Fruit fly (Drosophila melanogaster) whole organism, embryonic: Measurements from ENCODE around the gene CG42494.

Experiments
- Abd-B ChIP-seq: fragments of 200-800 bp; sonication (Bioruptor generic); optimal IDR thresholded peaks from 2 replicates; lab custom pipeline; 2018; ENCODE audit warnings: missing biosample characterization, mild to moderate bottlenecking, missing genetic modification characterization, moderate library complexity
- Asciz ChIP-seq: fragments of 200-800 bp; sonication (Bioruptor generic); optimal IDR thresholded peaks from 2 replicates; lab custom pipeline; 2017; ENCODE audit warnings: missing biosample characterization, mild to moderate bottlenecking, missing genetic modification characterization, missing genetic modification reagents
- Bgb ChIP-seq: fragments of 200-800 bp; sonication (Bioruptor generic); IDR thresholded peaks from 2 replicates; pipeline ENCODE4 v1.3.6; 2022; ENCODE audit warnings: missing biosample characterization, missing genetic modification characterization; ENCODE audit not compliant: partially characterized antibody
- CG10274 ChIP-seq: fragments of 200-800 bp; sonication (Bioruptor generic); optimal IDR thresholded peaks from 3 replicates; lab custom pipeline; 2017; ENCODE audit warnings: missing biosample characterization, mild to moderate bottlenecking, missing genetic modification characterization
- CG11093 ChIP-seq: fragments of 200-800 bp; sonication (Bioruptor generic); IDR thresholded peaks from 3 replicates; pipeline ENCODE4 v1.3.6; 2022; ENCODE audit warnings: missing biosample characterization, missing genetic modification characterization
- CG13123 ChIP-seq: fragments of 200-800 bp; sonication (Bioruptor generic); optimal IDR thresholded peaks from 2 replicates; lab custom pipeline; 2016; ENCODE audit warnings: missing biosample characterization, missing genetic modification characterization
- CG15514 ChIP-seq: fragments of 200-800 bp; sonication (Bioruptor generic); optimal IDR thresholded peaks from 3 replicates; lab custom pipeline; 2017; ENCODE audit warnings: missing biosample characterization, missing genetic modification characterization, mild to moderate bottlenecking, moderate library complexity, missing genetic modification reagents
- CG17359 ChIP-seq: fragments of 200-800 bp; sonication (Bioruptor generic); optimal IDR thresholded peaks from 3 replicates; lab custom pipeline; 2018; ENCODE audit warnings: missing biosample characterization, mild to moderate bottlenecking, missing genetic modification characterization, moderate library complexity
- CG17385 ChIP-seq: fragments of 200-800 bp; sonication (Bioruptor generic); optimal IDR thresholded peaks from 3 replicates; lab custom pipeline; 2018; ENCODE audit warnings: missing biosample characterization, mild to moderate bottlenecking, missing genetic modification characterization
- CG17612 ChIP-seq: fragments of 200-800 bp; sonication (Bioruptor generic); IDR thresholded peaks from 2 replicates; pipeline ENCODE4 v1.3.6; 2022; ENCODE audit warnings: missing biosample characterization, missing genetic modification characterization
- CG17829 ChIP-seq: fragments of 200-800 bp; optimal IDR thresholded peaks from 2 replicates; lab custom pipeline; 2019; ENCODE audit warnings: missing biosample characterization, mild to moderate bottlenecking, missing genetic modification characterization, moderate library complexity
- CG17912 ChIP-seq: fragments of 200-800 bp; sonication (Bioruptor generic); optimal IDR thresholded peaks from 2 replicates; lab custom pipeline; 2018; ENCODE audit warnings: missing biosample characterization, mild to moderate bottlenecking, missing genetic modification characterization
- CG30431 ChIP-seq: fragments of 200-800 bp; sonication (Bioruptor generic); optimal IDR thresholded peaks from 2 replicates; lab custom pipeline; 2017; ENCODE audit warnings: missing biosample characterization, missing genetic modification characterization
- CG34376 ChIP-seq: fragments of 200-800 bp; sonication (Bioruptor generic); optimal IDR thresholded peaks from 2 replicates; lab custom pipeline; 2018; ENCODE audit warnings: missing biosample characterization, mild to moderate bottlenecking, missing genetic modification characterization
- CG42726 ChIP-seq: fragments of 200-800 bp; sonication (Bioruptor generic); IDR thresholded peaks from 2 replicates; pipeline ENCODE4 v1.3.6; 2022; ENCODE audit warnings: missing biosample characterization, missing genetic modification characterization; ENCODE audit not compliant: partially characterized antibody
- CG5180 ChIP-seq: fragments of 200-800 bp; sonication (Bioruptor generic); optimal IDR thresholded peaks from 3 replicates; lab custom pipeline; 2017; ENCODE audit warnings: missing biosample characterization, missing genetic modification characterization, mild to moderate bottlenecking, moderate library complexity, missing genetic modification reagents
- CG6683 ChIP-seq: fragments of 200-800 bp; sonication (Bioruptor generic); optimal IDR thresholded peaks from 2 replicates; lab custom pipeline; 2017; ENCODE audit warnings: missing biosample characterization, mild to moderate bottlenecking, missing genetic modification characterization, missing genetic modification reagents
- CG6689 ChIP-seq: fragments of 200-800 bp; sonication (Bioruptor generic); IDR thresholded peaks from 2 replicates; pipeline ENCODE4 v1.3.6; 2022; ENCODE audit warnings: missing biosample characterization, missing genetic modification characterization
- CG7357 ChIP-seq: fragments of 200-800 bp; sonication (Bioruptor generic); IDR thresholded peaks from 3 replicates; pipeline ENCODE4 v1.3.6; 2022; ENCODE audit warnings: missing biosample characterization, missing genetic modification characterization
- CG7963 ChIP-seq: fragments of 200-800 bp; sonication (Bioruptor generic); IDR thresholded peaks from 3 replicates; pipeline ENCODE4 v1.3.6; 2022; ENCODE audit warnings: missing biosample characterization, missing genetic modification characterization; ENCODE audit not compliant: partially characterized antibody
- CG8281 ChIP-seq: fragments of 200-800 bp; sonication (Bioruptor generic); optimal IDR thresholded peaks from 2 replicates; lab custom pipeline; 2018; ENCODE audit warnings: missing biosample characterization, mild to moderate bottlenecking, missing genetic modification characterization, moderate library complexity
- CoRest ChIP-seq: fragments of 200-800 bp; sonication (Bioruptor generic); optimal IDR thresholded peaks from 3 replicates; lab custom pipeline; 2018; ENCODE audit warnings: missing biosample characterization, mild to moderate bottlenecking, missing genetic modification characterization, moderate library complexity
- Dll ChIP-seq: fragments of 200-800 bp; sonication (Bioruptor generic); IDR thresholded peaks from 4 replicates; pipeline ENCODE4 v1.3.6; 2022; ENCODE audit warnings: missing biosample characterization, missing genetic modification characterization; ENCODE audit not compliant: partially characterized antibody
- HLH3B ChIP-seq: fragments of 200-800 bp; sonication (Bioruptor generic); IDR thresholded peaks from 2 replicates; pipeline ENCODE4 v1.3.6; 2022; ENCODE audit warnings: missing biosample characterization, missing genetic modification characterization
- Kr ChIP-seq: fragments of 200-800 bp; sonication (Bioruptor generic); optimal IDR thresholded peaks from 2 replicates; lab custom pipeline; 2017; ENCODE audit warnings: missing biosample characterization, mild to moderate bottlenecking, missing genetic modification characterization
- Myb ChIP-seq: fragments of 200-800 bp; sonication (Bioruptor generic); optimal IDR thresholded peaks from 2 replicates; lab custom pipeline; 2016; ENCODE audit warnings: missing biosample characterization, missing genetic modification characterization
- NC2β ChIP-seq: fragments of 200-800 bp; sonication (Bioruptor generic); optimal IDR thresholded peaks from 2 replicates; lab custom pipeline; 2016; ENCODE audit warnings: missing biosample characterization, missing genetic modification characterization
- Rx ChIP-seq: fragments of 200-800 bp; sonication (Bioruptor generic); IDR thresholded peaks from 2 replicates; pipeline ENCODE4 v1.3.6; 2022; ENCODE audit warnings: missing biosample characterization, missing genetic modification characterization
- Scr ChIP-seq: fragments of 200-800 bp; sonication (Bioruptor generic); IDR thresholded peaks from 2 replicates; pipeline ENCODE4 v1.3.6; 2022; ENCODE audit warnings: missing biosample characterization, missing genetic modification characterization; ENCODE audit not compliant: partially characterized antibody
- Usf ChIP-seq: fragments of 200-800 bp; sonication (Bioruptor generic); optimal IDR thresholded peaks from 2 replicates; lab custom pipeline; 2017; ENCODE audit warnings: missing genotype, missing biosample characterization, missing genetic modification characterization
- bcd ChIP-seq: fragments of 200-800 bp; sonication (Bioruptor generic); optimal IDR thresholded peaks from 2 replicates; lab custom pipeline; 2017; ENCODE audit warnings: missing biosample characterization, mild to moderate bottlenecking, missing genetic modification characterization
- eyg ChIP-seq: fragments of 200-800 bp; sonication (Bioruptor generic); optimal IDR thresholded peaks from 3 replicates; lab custom pipeline; 2016; ENCODE audit warnings: missing biosample characterization, missing genetic modification characterization
- gt ChIP-seq: fragments of 200-800 bp; sonication (Bioruptor generic); IDR thresholded peaks from 2 replicates; pipeline ENCODE4 v1.3.6; 2022; ENCODE audit warnings: missing biosample characterization, missing genetic modification characterization
- jumu ChIP-seq: fragments of 200-800 bp; sonication (Bioruptor generic); optimal IDR thresholded peaks from 3 replicates; lab custom pipeline; 2016; ENCODE audit warnings: missing biosample characterization, missing genetic modification characterization
- lola ChIP-seq, 3 experiments: fragments of >200 bp in 2 of 3; fragments of 200-800 bp in 1 of 3; sonication (Bioruptor generic) in 1 of 3; optimal IDR thresholded peaks; 2 replicates each; lab custom pipeline; 2017 to 2019; ENCODE audit warnings: missing biosample characterization in 3 of 3, missing genetic modification characterization in 3 of 3, mild to moderate bottlenecking in 1 of 3, moderate library complexity in 1 of 3
- luna ChIP-seq: fragments of 200-800 bp; sonication (Bioruptor generic); optimal IDR thresholded peaks from 2 replicates; lab custom pipeline; 2016; ENCODE audit warnings: missing biosample characterization, missing genetic modification characterization
- nmo ChIP-seq: fragments of 200-800 bp; sonication (Bioruptor generic); optimal IDR thresholded peaks from 2 replicates; lab custom pipeline; 2018; ENCODE audit warnings: missing biosample characterization, mild to moderate bottlenecking, missing genetic modification characterization, moderate library complexity
- nom ChIP-seq: fragments of 200-800 bp; sonication (Bioruptor generic); optimal IDR thresholded peaks from 2 replicates; lab custom pipeline; 2017; ENCODE audit warnings: missing biosample characterization, missing genetic modification characterization, mild to moderate bottlenecking, moderate library complexity, missing genetic modification reagents
- pan ChIP-seq, 4 experiments: fragments of >200 bp in 3 of 4; fragments of 200-800 bp in 1 of 4; sonication (Bioruptor generic) in 1 of 4; optimal IDR thresholded peaks in 3 of 4; IDR thresholded peaks in 1 of 4; 2 replicates each; pipeline versions ENCODE4 v1.3.6 to Lab custom; 2017 to 2022; ENCODE audit warnings: missing biosample characterization in 2 of 4, missing genetic modification characterization in 2 of 4, mixed read lengths in 1 of 4
- pfk ChIP-seq: fragments of 200-800 bp; sonication (Bioruptor generic); optimal IDR thresholded peaks from 2 replicates; lab custom pipeline; 2018; ENCODE audit warnings: missing biosample characterization, mild to moderate bottlenecking, missing genetic modification characterization, moderate library complexity
- psq ChIP-seq: fragments of 200-800 bp; sonication (Bioruptor generic); optimal IDR thresholded peaks from 2 replicates; lab custom pipeline; 2017; ENCODE audit warnings: missing biosample characterization, missing genetic modification characterization
- sc ChIP-seq, 3 experiments: fragments of >200 bp in 2 of 3; fragments of 200-800 bp in 1 of 3; sonication (Bioruptor generic) in 1 of 3; optimal IDR thresholded peaks; 2 replicates in 2 of 3; 3 replicates in 1 of 3; lab custom pipeline; 2017; ENCODE audit warnings: mild to moderate bottlenecking in 1 of 3, missing biosample characterization in 1 of 3, missing genetic modification characterization in 1 of 3, missing genetic modification reagents in 1 of 3
- seq ChIP-seq: fragments of 200-800 bp; sonication (Bioruptor generic); IDR thresholded peaks from 2 replicates; pipeline ENCODE4 v1.3.6; 2022; ENCODE audit warnings: missing biosample characterization, missing genetic modification characterization
- sug ChIP-seq: fragments of 200-800 bp; optimal IDR thresholded peaks from 2 replicates; lab custom pipeline; 2019; ENCODE audit warnings: missing biosample characterization, mild to moderate bottlenecking, missing genetic modification characterization, moderate library complexity
- tio ChIP-seq: fragments of 200-800 bp; sonication (Bioruptor generic); optimal IDR thresholded peaks from 2 replicates; lab custom pipeline; 2017; ENCODE audit warnings: missing biosample characterization, missing genetic modification characterization, inconsistent platforms
- yki ChIP-seq: fragments of >200 bp; optimal IDR thresholded peaks from 3 replicates; lab custom pipeline; 2018

Gene CG42494

dm6 chr3L:3148125-3149059 lies 35.8 kb upstream of the CG42494 start, which contains the start of the genes Usp5 and BtbVII (continued):
- TF ChIP-seq lola (GFP tag; optimal IDR thresholded peaks at IDR 0.05; lab: Kevin White, UChicago) (peak in 1 of 3 experiments; percentile 55), Dll (peak; percentile 100), HLH3B (GFP tag; lab: Robert Waterston, UW) (0 out of 2 replicates have a peak, but pooled peaks have one; percentile 14), CG10274 (GFP tag; lab: Kevin White, UChicago) (no peak), gt (GFP tag; lab: Robert Waterston, UW) (no peak), nom (peak; percentile 51), sc (optimal IDR thresholded peaks at IDR 0.05; lab: Kevin White, UChicago) (no peak), sc (GFP tag; optimal IDR thresholded peaks at IDR 0.05; lab: Kevin White, UChicago) (no peak), CG6683 (peak; percentile 41), CG17612 (no peak), Asciz (GFP tag; lab: Kevin White, UChicago) (no peak), seq (GFP tag; lab: Robert Waterston, UW) (no peak), NC2β (GFP tag; lab: Kevin White, UChicago) (peak; percentile 59), Scr (peak; percentile 99), psq (no peak), Abd-B (no peak), CG13123 (GFP tag; lab: Kevin White, UChicago) (peak; percentile 59), pfk (GFP tag; lab: Kevin White, UChicago) (no peak), tio (GFP tag; lab: Kevin White, UChicago) (no peak), luna (GFP tag; lab: Kevin White, UChicago) (peak; percentile 48), CoRest (tag; lab: Kevin White, UChicago) (peak; percentile 49), Kr (GFP tag; lab: Kevin White, UChicago) (no peak), CG17385 (GFP tag; lab: Kevin White, UChicago) (no peak), Rx (GFP tag; lab: Robert Waterston, UW) (no peak), bcd (GFP tag; lab: Kevin White, UChicago) (peak; percentile 37), CG8281 (tag; lab: Kevin White, UChicago) (no peak), CG17912 (GFP tag; lab: Kevin White, UChicago) (no peak), CG34376 (GFP tag; lab: Kevin White, UChicago) (peak; percentile 81), nmo (GFP tag; lab: Kevin White, UChicago) (peak; percentile 61), eyg (GFP tag; lab: Kevin White, UChicago) (peak; percentile 22), CG5180 (GFP tag; lab: Kevin White, UChicago) (peak; percentile 24), CG7963 (peak; percentile 80), jumu (GFP tag; lab: Kevin White, UChicago) (peak; percentile 61), Bgb (GFP tag; lab: Robert Waterston, UW) (peak; percentile 91), Usf (no peak), CG17359 (tag; lab: Kevin White, UChicago) (peak; percentile 34), CG7357 (GFP tag; lab: Robert Waterston, UW) (0 out of 3 replicates have a peak, but pooled peaks have one; percentile 12), CG15514 (peak; percentile 100), yki (lab: Kevin White, UChicago) (no peak), CG17829 (tag; lab: Kevin White, UChicago) (peak; percentile 62), CG30431 (GFP tag; lab: Kevin White, UChicago) (peak; percentile 6), pan (optimal IDR thresholded peaks at IDR 0.05; lab: Kevin White, UChicago) (no peak), pan (GFP tag; optimal IDR thresholded peaks at IDR 0.05 in 1 of 2, IDR thresholded peaks at IDR 0.05 in 1 of 2) (peak in 1 of 2 experiments; percentile 50), CG6689 (0 out of 2 replicates have a peak, but pooled peaks have one; percentile 27), Myb (GFP tag; lab: Kevin White, UChicago) (peak; percentile 46), CG42726 (GFP tag; lab: Robert Waterston, UW) (peak; percentile 49; the same call in 1 of the 2 replicates), CG11093 (GFP tag; lab: Robert Waterston, UW) (no peak), sug (tag; lab: Kevin White, UChicago) (peak; percentile 64)
